Worm (Caenorhabditis elegans) whole organism, young adult: ENCODE data around the gene Y54G2A.37.

Source experiments
- B0019.2 ChIP-seq: fragments of 200-800 bp; sonication (Bioruptor generic); conservative IDR thresholded peaks from 2 replicates; pipeline ENCODE4 v1.3.6; 2022; ENCODE audit warnings: missing genetic modification reagents, missing genetic modification characterization, missing compliant biosample characterization
- B0035.1 ChIP-seq: sonication (generic microtip); optimal IDR thresholded peaks from 2 replicates; lab custom pipeline; 2016; ENCODE audit warnings: missing genetic modification characterization, mild to moderate bottlenecking, missing compliant biosample characterization, missing genotype, missing genetic modification reagents
- C06A6.2 ChIP-seq: fragments of 200-800 bp; sonication (Bioruptor generic); conservative IDR thresholded peaks from 2 replicates; pipeline ENCODE4 v1.3.6; 2022; ENCODE audit warnings: missing genetic modification characterization, missing compliant biosample characterization
- D2030.7 ChIP-seq: fragments of 200-800 bp; sonication (Bioruptor generic); IDR thresholded peaks from 2 replicates; pipeline ENCODE4 v1.3.6; 2022; ENCODE audit warnings: missing genetic modification reagents, missing genetic modification characterization, missing compliant biosample characterization
- F22D6.2 ChIP-seq: sonication (generic microtip); optimal IDR thresholded peaks from 2 replicates; lab custom pipeline; 2016; ENCODE audit warnings: mild to moderate bottlenecking, missing genetic modification characterization, missing compliant biosample characterization
- F23B12.7 ChIP-seq: sonication (generic microtip); optimal IDR thresholded peaks from 2 replicates; lab custom pipeline; 2017; ENCODE audit warnings: missing genetic modification characterization, mild to moderate bottlenecking, missing compliant biosample characterization, antibody characterized with exemption, moderate library complexity; ENCODE audit not compliant: insufficient read depth
- F52B5.7 ChIP-seq: sonication (generic microtip); optimal IDR thresholded peaks from 2 replicates; lab custom pipeline; 2016; ENCODE audit warnings: mild to moderate bottlenecking, missing genetic modification characterization, missing compliant biosample characterization
- K11D2.4 ChIP-seq: fragments of 200-800 bp; sonication (Bioruptor generic); IDR thresholded peaks from 2 replicates; pipeline ENCODE4 v1.3.6; 2022; ENCODE audit warnings: missing genetic modification reagents, missing genetic modification characterization, missing compliant biosample characterization
- Y53F4B.3 ChIP-seq: fragments of 200-800 bp; sonication (Bioruptor generic); IDR thresholded peaks from 2 replicates; pipeline ENCODE4 v1.3.6; 2022; ENCODE audit warnings: missing genetic modification reagents, missing genetic modification characterization, missing compliant biosample characterization
- Y53G8AR.9 ChIP-seq: fragments of 200-800 bp; sonication (Bioruptor generic); conservative IDR thresholded peaks from 2 replicates; pipeline ENCODE4 v1.3.6; 2022; ENCODE audit warnings: missing genetic modification reagents, missing genetic modification characterization, missing compliant biosample characterization
- Y67H2A.10 ChIP-seq: fragments of 200-800 bp; sonication (Bioruptor generic); conservative IDR thresholded peaks from 2 replicates; pipeline ENCODE4 v1.3.6; 2022; ENCODE audit warnings: missing genetic modification reagents, missing genetic modification characterization, missing compliant biosample characterization
- Y79H2A.3 ChIP-seq: fragments of 200-800 bp; sonication (Bioruptor generic); conservative IDR thresholded peaks from 2 replicates; pipeline ENCODE4 v1.3.6; 2022; ENCODE audit warnings: missing genetic modification reagents, missing genetic modification characterization, missing compliant biosample characterization
- Y95B8A.8 ChIP-seq: fragments of 200-800 bp; sonication (Bioruptor generic); IDR thresholded peaks from 2 replicates; pipeline ENCODE4 v1.3.6; 2022; ENCODE audit warnings: missing genetic modification reagents, missing genetic modification characterization, missing compliant biosample characterization
- ZK185.1 ChIP-seq: sonication (generic microtip); optimal IDR thresholded peaks from 2 replicates; lab custom pipeline; 2016; ENCODE audit warnings: mild to moderate bottlenecking, missing genetic modification characterization, missing compliant biosample characterization; ENCODE audit not compliant: poor library complexity, severe bottlenecking
- akir-1 ChIP-seq: fragments of 200-800 bp; sonication (Bioruptor generic); optimal IDR thresholded peaks from 2 replicates; lab custom pipeline; 2018; ENCODE audit warnings: mild to moderate bottlenecking, missing genetic modification characterization, moderate library complexity, missing compliant biosample characterization
- aptf-2 ChIP-seq: fragments of 200-800 bp; sonication (Bioruptor generic); conservative IDR thresholded peaks from 2 replicates; pipeline ENCODE4 v1.3.6; 2022; ENCODE audit warnings: missing genetic modification reagents, missing genetic modification characterization, missing compliant biosample characterization
- aptf-3 ChIP-seq: fragments of 200-800 bp; sonication (Bioruptor generic); IDR thresholded peaks from 2 replicates; pipeline ENCODE4 v1.3.6; 2022; ENCODE audit warnings: missing genetic modification characterization, missing compliant biosample characterization
- atf-7 ChIP-seq: sonication (generic microtip); optimal IDR thresholded peaks from 2 replicates; lab custom pipeline; 2017; ENCODE audit warnings: mild to moderate bottlenecking, missing genetic modification characterization, missing compliant biosample characterization
- athp-1 ChIP-seq: sonication (generic microtip); optimal IDR thresholded peaks from 2 replicates; lab custom pipeline; 2017; ENCODE audit warnings: mild to moderate bottlenecking, missing genetic modification characterization, missing compliant biosample characterization
- attf-5 ChIP-seq: fragments of 200-800 bp; sonication (Bioruptor generic); optimal IDR thresholded peaks from 2 replicates; lab custom pipeline; 2018; ENCODE audit warnings: mild to moderate bottlenecking, missing genetic modification characterization, missing compliant biosample characterization
- attf-6 ChIP-seq: fragments of 200-800 bp; sonication (Bioruptor generic); IDR thresholded peaks from 2 replicates; pipeline ENCODE4 v1.3.6; 2022; ENCODE audit warnings: missing genetic modification reagents, missing genetic modification characterization, missing compliant biosample characterization
- bed-1 ChIP-seq: fragments of 200-800 bp; sonication (Bioruptor generic); IDR thresholded peaks from 2 replicates; pipeline ENCODE4 v1.3.6; 2022; ENCODE audit warnings: missing genetic modification reagents, missing genetic modification characterization, missing compliant biosample characterization
- ccch-3 ChIP-seq: fragments of 200-800 bp; sonication (Bioruptor generic); optimal IDR thresholded peaks from 2 replicates; lab custom pipeline; 2018; ENCODE audit warnings: mild to moderate bottlenecking, missing genetic modification characterization, missing compliant biosample characterization
- cebp-1 ChIP-seq, 2 experiments: fragments of 200-800 bp in 1 of 2; sonication (Bioruptor generic) in 1 of 2; sonication (generic microtip) in 1 of 2; IDR thresholded peaks in 1 of 2; optimal IDR thresholded peaks in 1 of 2; 2 replicates each; pipeline versions ENCODE4 v1.3.6 to Lab custom; 2017 to 2022; ENCODE audit warnings: missing compliant biosample characterization in 2 of 2, missing genetic modification characterization in 2 of 2, mild to moderate bottlenecking in 1 of 2, missing genetic modification reagents in 1 of 2, moderate library complexity in 1 of 2
- ceh-27 ChIP-seq: fragments of 200-800 bp; sonication (Bioruptor generic); optimal IDR thresholded peaks from 2 replicates; lab custom pipeline; 2018; ENCODE audit warnings: mild to moderate bottlenecking, missing genetic modification characterization, moderate library complexity, missing compliant biosample characterization
- ceh-79 ChIP-seq: sonication (generic microtip); optimal IDR thresholded peaks from 2 replicates; lab custom pipeline; 2017; ENCODE audit warnings: mild to moderate bottlenecking, missing genetic modification characterization, missing compliant biosample characterization
- ceh-91 ChIP-seq: fragments of 200-800 bp; sonication (Bioruptor generic); IDR thresholded peaks from 2 replicates; pipeline ENCODE4 v1.3.6; 2022; ENCODE audit warnings: missing genetic modification reagents, missing genetic modification characterization, missing compliant biosample characterization
- die-1 ChIP-seq: sonication (generic microtip); optimal IDR thresholded peaks from 2 replicates; lab custom pipeline; 2016; ENCODE audit warnings: missing genotype, mild to moderate bottlenecking, missing genetic modification characterization, missing compliant biosample characterization
- dox-1 ChIP-seq: fragments of 200-800 bp; sonication (Bioruptor generic); IDR thresholded peaks from 2 replicates; pipeline ENCODE4 v1.3.6; 2022; ENCODE audit warnings: missing genetic modification reagents, missing genetic modification characterization, missing compliant biosample characterization
- dpl-1 ChIP-seq: fragments of 150-350 bp; optimal IDR thresholded peaks from 2 replicates; lab custom pipeline; 2014; ENCODE audit warnings: missing biosample characterization, missing genetic modification reagents, missing genetic modification characterization
- egl-18 ChIP-seq: fragments of 200-800 bp; sonication (Bioruptor generic); IDR thresholded peaks from 2 replicates; pipeline ENCODE4 v1.3.6; 2022; ENCODE audit warnings: missing genetic modification reagents, missing genetic modification characterization, missing compliant biosample characterization
- hlh-26 ChIP-seq: fragments of 200-800 bp; sonication (Bioruptor generic); conservative IDR thresholded peaks from 2 replicates; pipeline ENCODE4 v1.3.6; 2022; ENCODE audit warnings: missing genetic modification reagents, missing genetic modification characterization, missing compliant biosample characterization
- hmg-1.2 ChIP-seq: fragments of 200-800 bp; sonication (Bioruptor generic); IDR thresholded peaks from 2 replicates; pipeline ENCODE4 v1.3.6; 2022; ENCODE audit warnings: missing genetic modification reagents, missing genetic modification characterization, missing compliant biosample characterization
- hsf-1 ChIP-seq: fragments of 200-800 bp; sonication (Bioruptor generic); IDR thresholded peaks from 2 replicates; pipeline ENCODE4 v1.3.6; 2022; ENCODE audit warnings: missing genetic modification reagents, missing genetic modification characterization, missing compliant biosample characterization
- lag-1 ChIP-seq: fragments of 200-800 bp; sonication (Bioruptor generic); IDR thresholded peaks from 2 replicates; pipeline ENCODE4 v1.3.6; 2022; ENCODE audit warnings: missing genetic modification reagents, missing genetic modification characterization, missing compliant biosample characterization
- lin-35 ChIP-seq, 3 experiments: fragments of 150-350 bp in 2 of 3; sonication (generic microtip) in 1 of 3; optimal IDR thresholded peaks; 2 replicates each; lab custom pipeline; 2014 to 2018; ENCODE audit warnings: missing biosample characterization in 3 of 3, missing genetic modification characterization in 3 of 3, missing genetic modification reagents in 3 of 3
- lin-40 ChIP-seq: sonication (generic microtip); optimal IDR thresholded peaks from 2 replicates; lab custom pipeline; 2016; ENCODE audit warnings: missing genetic modification characterization, mild to moderate bottlenecking, missing compliant biosample characterization, missing genotype, missing genetic modification reagents
- lin-54 ChIP-seq: fragments of 200-800 bp; sonication (Bioruptor generic); optimal IDR thresholded peaks from 2 replicates; lab custom pipeline; 2018; ENCODE audit warnings: mild to moderate bottlenecking, missing genetic modification characterization, missing compliant biosample characterization
- madf-10 ChIP-seq: sonication (generic microtip); optimal IDR thresholded peaks from 2 replicates; lab custom pipeline; 2016; ENCODE audit warnings: mild to moderate bottlenecking, missing genetic modification characterization, missing compliant biosample characterization
- mxl-1 ChIP-seq: sonication (generic microtip); optimal IDR thresholded peaks from 2 replicates; lab custom pipeline; 2016; ENCODE audit warnings: missing genetic modification characterization, missing compliant biosample characterization
- sea-2 ChIP-seq: fragments of 200-800 bp; sonication (Bioruptor generic); IDR thresholded peaks from 2 replicates; pipeline ENCODE4 v1.3.6; 2022; ENCODE audit warnings: missing genetic modification characterization, missing compliant biosample characterization
- snpc-3.4 ChIP-seq: sonication (generic microtip); optimal IDR thresholded peaks from 2 replicates; lab custom pipeline; 2017; ENCODE audit warnings: missing genetic modification characterization, mild to moderate bottlenecking, missing compliant biosample characterization, antibody characterized with exemption, moderate library complexity, missing genotype, missing genetic modification reagents
- sptf-2 ChIP-seq: fragments of 200-800 bp; sonication (Bioruptor generic); optimal IDR thresholded peaks from 2 replicates; lab custom pipeline; 2018; ENCODE audit warnings: mild to moderate bottlenecking, missing genetic modification characterization, missing compliant biosample characterization
- tbp1 ChIP-seq: fragments of 200-800 bp; sonication (Bioruptor generic); optimal IDR thresholded peaks from 2 replicates; lab custom pipeline; 2018; ENCODE audit warnings: mild to moderate bottlenecking, missing genetic modification characterization, missing compliant biosample characterization
- tbx-9 ChIP-seq: sonication (generic microtip); optimal IDR thresholded peaks from 2 replicates; lab custom pipeline; 2016; ENCODE audit warnings: borderline replicate concordance, missing genetic modification characterization, inconsistent platforms, missing compliant biosample characterization
- tlf-1 ChIP-seq: fragments of 200-800 bp; sonication (Bioruptor generic); optimal IDR thresholded peaks from 2 replicates; lab custom pipeline; 2018; ENCODE audit warnings: mild to moderate bottlenecking, missing genetic modification characterization, missing compliant biosample characterization
- zim-3 ChIP-seq: sonication (generic microtip); optimal IDR thresholded peaks from 2 replicates; lab custom pipeline; 2017; ENCODE audit warnings: mild to moderate bottlenecking, missing genetic modification characterization, moderate library complexity, missing compliant biosample characterization
- ztf-18 ChIP-seq: sonication (generic microtip); optimal IDR thresholded peaks from 2 replicates; lab custom pipeline; 2016; ENCODE audit warnings: missing genotype, mild to moderate bottlenecking, missing genetic modification characterization, missing compliant biosample characterization

Y54G2A.37 gene

DNA sequence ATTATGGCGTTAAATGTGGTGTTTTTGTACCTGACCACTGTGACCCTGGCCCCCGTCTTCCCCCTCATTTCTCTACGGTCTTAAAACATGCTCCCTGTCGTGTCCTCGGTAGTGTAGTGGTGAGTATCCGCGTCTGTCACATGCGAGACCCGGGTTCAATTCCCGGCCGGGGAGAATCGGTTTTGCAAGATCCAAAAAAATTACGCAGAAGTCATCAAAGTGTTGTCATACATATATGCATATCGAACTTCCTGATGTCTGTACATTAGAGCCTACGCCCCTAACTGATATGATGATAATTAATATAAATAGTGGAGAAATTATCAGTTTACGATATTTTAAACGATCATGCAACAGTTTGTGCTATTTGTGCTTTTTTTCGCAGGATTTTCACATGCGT, 15.0 kb upstream of the Y54G2A.37 start, which contains the start of gene Y54G2A.45 (continued):
- peak; percentile 83 for TF ChIP-seq ZK185.1 (tag; lab: Kevin White, UChicago)
- TF ChIP-seq Y67H2A.10, result no peak
- TF ChIP-seq B0035.1 (tag; lab: Kevin White, UChicago), result peak; percentile 50
- TF ChIP-seq attf-6 (GFP tag; lab: Robert Waterston, UW), result 0 out of 2 replicates have a peak, but pooled peaks have one; percentile 52
- peak; percentile 92 for TF ChIP-seq dox-1 (GFP tag; lab: Robert Waterston, UW)
- no peak for TF ChIP-seq dpl-1 (GFP tag; lab: Kevin White, UChicago)
- peak; percentile 84 for TF ChIP-seq sptf-2 (GFP tag; lab: Kevin White, UChicago)
- TF ChIP-seq Y79H2A.3 (GFP tag; lab: Robert Waterston, UW), result no peak
- no peak for TF ChIP-seq ceh-79 (tag; lab: Kevin White, UChicago)
- TF ChIP-seq atf-7 (tag; lab: Kevin White, UChicago), result peak; percentile 85
- TF ChIP-seq mxl-1 (tag; lab: Kevin White, UChicago), result peak; percentile 79
- TF ChIP-seq egl-18 (GFP tag; lab: Robert Waterston, UW), result no peak
- peak; percentile 94 for TF ChIP-seq tbp1
- TF ChIP-seq die-1 (tag; lab: Kevin White, UChicago), result peak; percentile 81
- TF ChIP-seq K11D2.4, result peak; percentile 56; the same call in 1 of the 2 replicates
- no peak for TF ChIP-seq aptf-2 (GFP tag; lab: Robert Waterston, UW)
- TF ChIP-seq Y95B8A.8, result peak; percentile 76; the same call in 1 of the 2 replicates
- TF ChIP-seq lag-1, result no peak
- peak; percentile 64 for TF ChIP-seq hmg-1.2 (GFP tag; lab: Robert Waterston, UW)
- peak; percentile 56 for TF ChIP-seq zim-3
- no peak for TF ChIP-seq F52B5.7 (tag; lab: Kevin White, UChicago)
- TF ChIP-seq athp-1 (tag; lab: Kevin White, UChicago), result peak; percentile 60
- peak; percentile 52 for TF ChIP-seq F22D6.2 (tag; lab: Kevin White, UChicago)
- peak; percentile 43 for TF ChIP-seq attf-5 (GFP tag; lab: Kevin White, UChicago)
- TF ChIP-seq tlf-1, result peak; percentile 52
- TF ChIP-seq ceh-27 (GFP tag; lab: Kevin White, UChicago), result peak; percentile 20
- no peak for TF ChIP-seq cebp-1 (GFP tag; IDR thresholded peaks at IDR 0.05; lab: Robert Waterston, UW)
- TF ChIP-seq cebp-1 (tag; optimal IDR thresholded peaks at IDR 0.05; lab: Kevin White, UChicago), result peak; percentile 74
- no peak for TF ChIP-seq ceh-91 (GFP tag; lab: Robert Waterston, UW)
- TF ChIP-seq ccch-3 (GFP tag; lab: Kevin White, UChicago), result no peak
- TF ChIP-seq lin-40 (tag; lab: Kevin White, UChicago), result peak; percentile 71
- peak; percentile 56 for TF ChIP-seq snpc-3.4 (tag; lab: Kevin White, UChicago)
- 0 out of 2 replicates have a peak, but pooled peaks have one; percentile 38 for TF ChIP-seq Y53G8AR.9 (GFP tag; lab: Robert Waterston, UW)
- TF ChIP-seq B0019.2 (GFP tag; lab: Robert Waterston, UW), result peak; percentile 34; the same call in 1 of the 2 replicates
- TF ChIP-seq lin-35 (GFP tag; optimal IDR thresholded peaks at IDR 0.05; lab: Kevin White, UChicago), result peak in 2 of 3 experiments; percentile 35 to 40
- TF ChIP-seq F23B12.7 (tag; lab: Kevin White, UChicago), result peak; percentile 80
- TF ChIP-seq D2030.7 (GFP tag; lab: Robert Waterston, UW), result peak; percentile 74
- peak; percentile 63; the same call in 1 of the 2 replicates for TF ChIP-seq hsf-1 (GFP tag; lab: Robert Waterston, UW)
- peak; percentile 86 for TF ChIP-seq madf-10 (tag; lab: Kevin White, UChicago)
- 0 out of 2 replicates have a peak, but pooled peaks have one; percentile 11 for TF ChIP-seq sea-2 (GFP tag; lab: Robert Waterston, UW)
- TF ChIP-seq tbx-9 (tag; lab: Kevin White, UChicago), result no peak
- TF ChIP-seq Y53F4B.3, result no peak
- TF ChIP-seq hlh-26 (GFP tag; lab: Robert Waterston, UW), result no peak
- no peak for TF ChIP-seq C06A6.2 (GFP tag; lab: Robert Waterston, UW)
- TF ChIP-seq akir-1, result no peak
- no peak for TF ChIP-seq bed-1 (GFP tag; lab: Robert Waterston, UW)
- TF ChIP-seq lin-54 (GFP tag; lab: Kevin White, UChicago), result peak; percentile 72
- TF ChIP-seq aptf-3 (GFP tag; lab: Robert Waterston, UW), result no peak
- peak; percentile 84 for TF ChIP-seq ztf-18 (tag; lab: Kevin White, UChicago)
